Fruit fly (Drosophila melanogaster): ENCODE measurements around the gene Mlc1.

Mlc1 gene

dm6 chr3R:27677174-27677726 lies 17.3 kb upstream of the Mlc1 start, which contains the start of gene Hsdl2:
Gene Hsdl2, plus strand, starts transcription at chr3R:27677522.
- TF ChIP-seq CTCF (optimal IDR thresholded peaks at IDR 0.05) (peak in 1 of 2 experiments; percentile 18), CG8478 (optimal IDR thresholded peaks at IDR 0.05) (no peak)

dm6 chr3R:27662857-27663256 lies 2.9 kb upstream of the Mlc1 start:
- TF ChIP-seq CG8478 (optimal IDR thresholded peaks at IDR 0.05): no peak
- no peak for TF ChIP-seq CTCF (optimal IDR thresholded peaks at IDR 0.05)

- TF ChIP-seq CTCF (optimal IDR thresholded peaks at IDR 0.05): no peak
- no peak for TF ChIP-seq CG8478 (optimal IDR thresholded peaks at IDR 0.05)
Observed at dm6 chr3R:27661971-27662489, 2.1 kb upstream of the Mlc1 start, which contains the start of gene unc80. Gene unc80, plus strand, starts transcription at chr3R:27662439.

dm6 chr3R:27661389-27661788 lies 1.4 kb upstream of the Mlc1 start:
- TF ChIP-seq CTCF (optimal IDR thresholded peaks at IDR 0.05) (no peak), CG8478 (optimal IDR thresholded peaks at IDR 0.05) (no peak)

- TF ChIP-seq CG8478 (optimal IDR thresholded peaks at IDR 0.05) (no peak), CTCF (optimal IDR thresholded peaks at IDR 0.05) (no peak)
Observed at dm6 chr3R:27656686-27657535, 3.1 kb downstream of the Mlc1 start, which contains the start of gene tau. Gene tau, minus strand, starts transcription at chr3R:27656996.

- TF ChIP-seq CG8478 (optimal IDR thresholded peaks at IDR 0.05) (no peak), CTCF (optimal IDR thresholded peaks at IDR 0.05) (no peak)
Observed at dm6 chr3R:27655109-27655508, 4.9 kb downstream of the Mlc1 start.

dm6 chr3R:27652156-27652810 lies 7.7 kb downstream of the Mlc1 start, which contains the start of gene RpS10a:
Gene RpS10a, plus strand, starts transcription at chr3R:27652760.
- no peak for TF ChIP-seq CG8478 (optimal IDR thresholded peaks at IDR 0.05)
- no peak for TF ChIP-seq CTCF (optimal IDR thresholded peaks at IDR 0.05)

- TF ChIP-seq CG8478 (optimal IDR thresholded peaks at IDR 0.05) (no peak), CTCF (optimal IDR thresholded peaks at IDR 0.05) (peak in 1 of 2 experiments; percentile 44)
Observed at dm6 chr3R:27651710-27652109, 8.3 kb downstream of the Mlc1 start.

- TF ChIP-seq CG8478 (optimal IDR thresholded peaks at IDR 0.05): no peak
- TF ChIP-seq CTCF (optimal IDR thresholded peaks at IDR 0.05): no peak
Observed at dm6 chr3R:27647817-27648216, 12.2 kb downstream of the Mlc1 start.

- TF ChIP-seq CTCF (optimal IDR thresholded peaks at IDR 0.05): no peak
- no peak for TF ChIP-seq CG8478 (optimal IDR thresholded peaks at IDR 0.05)
Observed at dm6 chr3R:27643080-27643479, 16.9 kb downstream of the Mlc1 start.

dm6 chr3R:27637264-27637860 lies 22.6 kb downstream of the Mlc1 start:
- TF ChIP-seq CTCF (optimal IDR thresholded peaks at IDR 0.05): no peak
- TF ChIP-seq CG8478 (optimal IDR thresholded peaks at IDR 0.05): no peak

dm6 chr3R:27636720-27637119 lies 23.3 kb downstream of the Mlc1 start:
- no peak for TF ChIP-seq CTCF (optimal IDR thresholded peaks at IDR 0.05)

dm6 chr3R:27636010-27636584 lies 23.9 kb downstream of the Mlc1 start, which contains the start of the genes CG5611 and Mtl:
Gene CG5611, minus strand, starts transcription at chr3R:27636060.
Gene Mtl, plus strand, starts transcription at chr3R:27636412.
- TF ChIP-seq CTCF (optimal IDR thresholded peaks at IDR 0.05) (no peak), CG8478 (optimal IDR thresholded peaks at IDR 0.05) (no peak)

- no peak for TF ChIP-seq CTCF (optimal IDR thresholded peaks at IDR 0.05)
- TF ChIP-seq CG8478 (optimal IDR thresholded peaks at IDR 0.05): no peak
Observed at dm6 chr3R:27625911-27626310, 34.1 kb downstream of the Mlc1 start, which contains the start of gene CG5612. Gene CG5612, minus strand, starts transcription at chr3R:27626011.
